Fruit fly (Drosophila melanogaster) whole organism: ENCODE measurements around the gene CG44044.

Experiments used
- CG8478 ChIP-seq: fragments of >200 bp; optimal IDR thresholded peaks from 2 replicates; lab custom pipeline; 2018; ENCODE audit warnings: inconsistent platforms
- Dll ChIP-seq: fragments of >200 bp; optimal IDR thresholded peaks from 2 replicates; lab custom pipeline; 2017
- EcR ChIP-seq, 2 experiments: fragments of >200 bp; optimal IDR thresholded peaks; 2 replicates each; lab custom pipeline; 2017; ENCODE audit warnings: missing biosample characterization in 2 of 2, missing genetic modification characterization in 2 of 2, missing genetic modification reagents in 2 of 2
- pan ChIP-seq: fragments of >200 bp; optimal IDR thresholded peaks from 2 replicates; lab custom pipeline; 2017
- psq ChIP-seq: fragments of >200 bp; optimal IDR thresholded peaks from 2 replicates; lab custom pipeline; 2017
- usp ChIP-seq: fragments of >200 bp; optimal IDR thresholded peaks from 2 replicates; lab custom pipeline; 2017; ENCODE audit warnings: missing biosample characterization, missing genetic modification characterization, mixed read lengths

DNA sequence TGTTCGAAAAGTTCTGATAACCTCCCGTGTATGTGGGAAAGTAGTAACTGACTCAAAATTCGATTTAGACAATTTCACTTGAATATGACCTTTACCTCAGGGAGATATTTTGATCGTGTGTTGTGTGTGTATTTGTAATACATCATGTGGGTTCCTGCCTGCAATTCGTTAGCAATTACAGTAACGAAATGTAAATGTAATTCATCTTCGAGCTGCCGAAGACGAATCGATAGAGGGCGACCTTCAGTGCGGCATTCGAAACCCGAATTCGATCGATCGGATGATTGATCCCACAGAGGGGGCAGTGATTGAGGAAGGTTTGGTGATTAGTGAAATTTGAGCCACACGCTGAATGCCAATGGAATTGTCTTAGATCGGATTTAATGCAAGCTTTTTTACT lies 48.8 kb downstream of the CG44044 start, which contains the start of gene CG10317:
- TF ChIP-seq psq (no peak), CG8478 (lab: Kevin White, UChicago) (no peak), usp (no peak), EcR (GFP tag; optimal IDR thresholded peaks at IDR 0.05; lab: Kevin White, UChicago) (no peak), Dll (no peak), pan (lab: Kevin White, UChicago) (no peak)
